Fruit fly (Drosophila melanogaster) whole organism, wandering third instar larva: Measurements from ENCODE around the gene CG4783.

ENCODE experiments used
- Abd-B ChIP-seq: fragments of >200 bp; optimal IDR thresholded peaks from 2 replicates; lab custom pipeline; 2017; ENCODE audit warnings: missing biosample characterization, missing genetic modification characterization
- HLH106 ChIP-seq: fragments of 200-800 bp; optimal IDR thresholded peaks from 3 replicates; lab custom pipeline; 2019; ENCODE audit warnings: missing biosample characterization, mild to moderate bottlenecking, missing genetic modification characterization, moderate library complexity
- Hr78 ChIP-seq: fragments of >200 bp; optimal IDR thresholded peaks from 2 replicates; lab custom pipeline; 2017; ENCODE audit warnings: missing biosample characterization, missing genetic modification characterization
- N ChIP-seq: fragments of >200 bp; optimal IDR thresholded peaks from 2 replicates; lab custom pipeline; 2018; ENCODE audit warnings: missing biosample characterization, missing external identifiers, missing genetic modification characterization
- OdsH ChIP-seq: fragments of 200-800 bp; sonication (Bioruptor generic); optimal IDR thresholded peaks from 2 replicates; lab custom pipeline; 2016; ENCODE audit warnings: missing biosample characterization, mild to moderate bottlenecking, missing genetic modification characterization
- Rel ChIP-seq, 2 experiments: fragments of 200-800 bp; sonication (Bioruptor generic) in 1 of 2; optimal IDR thresholded peaks; 2 replicates in 1 of 2; 3 replicates in 1 of 2; lab custom pipeline; 2016 to 2019; ENCODE audit warnings: mild to moderate bottlenecking in 2 of 2, missing biosample characterization in 2 of 2, missing genetic modification characterization in 2 of 2, moderate library complexity in 1 of 2
- dmrt93B ChIP-seq: fragments of 200-800 bp; sonication (Bioruptor generic); optimal IDR thresholded peaks from 2 replicates; lab custom pipeline; 2018; ENCODE audit warnings: missing biosample characterization, mild to moderate bottlenecking, missing genetic modification characterization
- dsf ChIP-seq: sonication (Bioruptor generic); optimal IDR thresholded peaks from 2 replicates; lab custom pipeline; 2016; ENCODE audit warnings: missing biosample characterization, missing genetic modification characterization, borderline replicate concordance
- foxo ChIP-seq, 2 experiments: fragments of 200-800 bp; sonication (Bioruptor generic); optimal IDR thresholded peaks; 2 replicates in 1 of 2; 3 replicates in 1 of 2; lab custom pipeline; 2016 to 2017; ENCODE audit warnings: missing biosample characterization in 2 of 2, missing genetic modification characterization in 2 of 2
- h ChIP-seq: fragments of 200-800 bp; sonication (Bioruptor generic); optimal IDR thresholded peaks from 3 replicates; lab custom pipeline; 2016; ENCODE audit warnings: missing biosample characterization, mild to moderate bottlenecking, missing genetic modification characterization
- pan ChIP-seq: fragments of >200 bp; optimal IDR thresholded peaks from 2 replicates; lab custom pipeline; 2017
- usp ChIP-seq: fragments of >200 bp; optimal IDR thresholded peaks from 2 replicates; lab custom pipeline; 2017; ENCODE audit warnings: missing biosample characterization, missing genetic modification characterization

DNA sequence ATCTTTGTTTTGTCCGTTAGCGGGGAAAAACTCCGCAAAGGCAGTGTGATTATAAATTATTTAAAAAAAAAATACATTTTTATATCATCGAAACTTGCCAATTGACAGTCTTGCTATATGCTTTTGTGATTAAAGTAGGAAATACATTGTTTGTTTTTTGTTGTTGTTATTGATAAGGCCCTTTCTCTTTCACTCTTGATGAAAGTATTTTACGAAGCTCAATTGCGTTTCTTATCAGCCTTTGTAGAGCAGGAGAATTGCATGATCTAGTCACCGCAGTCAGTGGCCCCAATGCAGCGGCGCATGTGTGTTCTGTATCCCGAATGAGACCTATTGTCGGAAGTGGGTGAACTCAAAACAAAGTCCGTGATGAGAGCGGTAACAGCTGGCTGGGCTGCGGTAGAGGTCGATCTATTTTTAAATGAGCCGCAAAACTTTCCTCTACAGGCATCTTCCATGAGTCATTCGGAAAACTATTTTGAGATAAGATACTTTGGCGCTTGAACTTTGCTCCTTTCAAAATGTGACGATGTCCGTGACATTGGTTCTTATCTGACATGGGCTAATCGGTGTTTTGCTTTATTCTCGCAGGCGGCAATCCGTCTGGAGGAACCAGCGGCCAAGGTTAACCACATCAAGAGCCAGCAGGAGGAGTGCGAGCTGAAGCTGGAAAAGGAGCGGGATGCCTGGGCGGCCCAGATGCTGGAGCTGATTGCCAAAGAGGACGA is 37.8 kb upstream of the CG4783 start:
- TF ChIP-seq h (GFP tag; lab: Kevin White, UChicago), result no peak
- TF ChIP-seq OdsH (GFP tag; lab: Kevin White, UChicago), result no peak
- no peak for TF ChIP-seq Rel (GFP tag; optimal IDR thresholded peaks at IDR 0.05; lab: Kevin White, UChicago)
- peak; percentile 83 for TF ChIP-seq Rel (tag; optimal IDR thresholded peaks at IDR 0.05; lab: Kevin White, UChicago)
- TF ChIP-seq usp, result no peak
- no peak for TF ChIP-seq HLH106
- TF ChIP-seq dmrt93B (GFP tag; lab: Kevin White, UChicago), result no peak
- no peak for TF ChIP-seq N (GFP tag; lab: Kevin White, UChicago)
- no peak for TF ChIP-seq Hr78 (GFP tag; lab: Kevin White, UChicago)
- TF ChIP-seq pan (lab: Kevin White, UChicago), result no peak
- TF ChIP-seq Abd-B (GFP tag; lab: Kevin White, UChicago), result no peak
- no peak for TF ChIP-seq dsf (GFP tag; lab: Kevin White, UChicago)
- TF ChIP-seq foxo (GFP tag; optimal IDR thresholded peaks at IDR 0.05; lab: Kevin White, UChicago), result no peak
